Fruit fly (Drosophila melanogaster) whole organism, embryonic: ENCODE measurements around the gene CG45546.

Experiments
- CG10543 ChIP-seq: fragments of 200-800 bp; sonication (Bioruptor generic); optimal IDR thresholded peaks from 3 replicates; lab custom pipeline; 2017; ENCODE audit warnings: missing biosample characterization, mild to moderate bottlenecking, missing genetic modification characterization, moderate library complexity
- CG11504 ChIP-seq: fragments of 200-800 bp; sonication (Bioruptor generic); optimal IDR thresholded peaks from 3 replicates; lab custom pipeline; 2019; ENCODE audit warnings: missing biosample characterization, mild to moderate bottlenecking, missing genetic modification characterization, moderate library complexity
- CG12744 ChIP-seq: fragments of 200-800 bp; sonication (Bioruptor generic); optimal IDR thresholded peaks from 2 replicates; lab custom pipeline; 2016; ENCODE audit warnings: missing biosample characterization, missing genetic modification characterization
- CG13123 ChIP-seq: fragments of 200-800 bp; sonication (Bioruptor generic); optimal IDR thresholded peaks from 2 replicates; lab custom pipeline; 2016; ENCODE audit warnings: missing biosample characterization, missing genetic modification characterization
- CG14050 ChIP-seq: fragments of 200-800 bp; sonication (Bioruptor generic); IDR thresholded peaks from 3 replicates; pipeline ENCODE4 v1.3.6; 2022; ENCODE audit warnings: missing biosample characterization, missing genetic modification characterization
- CG14441 ChIP-seq: fragments of 200-800 bp; sonication (Bioruptor generic); IDR thresholded peaks from 2 replicates; pipeline ENCODE4 v1.3.6; 2022; ENCODE audit warnings: missing biosample characterization, missing genetic modification characterization
- CG15514 ChIP-seq: fragments of 200-800 bp; sonication (Bioruptor generic); optimal IDR thresholded peaks from 3 replicates; lab custom pipeline; 2017; ENCODE audit warnings: missing biosample characterization, missing genetic modification characterization, mild to moderate bottlenecking, moderate library complexity, missing genetic modification reagents
- CG16863 ChIP-seq: fragments of 200-800 bp; sonication (Bioruptor generic); optimal IDR thresholded peaks from 3 replicates; lab custom pipeline; 2016; ENCODE audit warnings: missing biosample characterization, missing genetic modification characterization
- CG17359 ChIP-seq: fragments of 200-800 bp; sonication (Bioruptor generic); optimal IDR thresholded peaks from 3 replicates; lab custom pipeline; 2018; ENCODE audit warnings: missing biosample characterization, mild to moderate bottlenecking, missing genetic modification characterization, moderate library complexity
- CG17361 ChIP-seq: fragments of 200-800 bp; sonication (Bioruptor generic); IDR thresholded peaks from 3 replicates; pipeline ENCODE4 v1.3.6; 2022; ENCODE audit warnings: missing biosample characterization, missing genetic modification characterization
- CG17385 ChIP-seq: fragments of 200-800 bp; sonication (Bioruptor generic); optimal IDR thresholded peaks from 3 replicates; lab custom pipeline; 2018; ENCODE audit warnings: missing biosample characterization, mild to moderate bottlenecking, missing genetic modification characterization
- CG2678 ChIP-seq: fragments of 200-800 bp; sonication (Bioruptor generic); optimal IDR thresholded peaks from 3 replicates; lab custom pipeline; 2019; ENCODE audit warnings: missing biosample characterization, mild to moderate bottlenecking, missing genetic modification characterization, moderate library complexity
- CG30020 ChIP-seq: fragments of 200-800 bp; optimal IDR thresholded peaks from 2 replicates; lab custom pipeline; 2019; ENCODE audit warnings: missing biosample characterization, mild to moderate bottlenecking, missing genetic modification characterization, moderate library complexity
- CG3281 ChIP-seq: fragments of 200-800 bp; sonication (Bioruptor generic); optimal IDR thresholded peaks from 3 replicates; lab custom pipeline; 2017; ENCODE audit warnings: missing biosample characterization, mild to moderate bottlenecking, missing genetic modification characterization
- CG34376 ChIP-seq: fragments of 200-800 bp; sonication (Bioruptor generic); optimal IDR thresholded peaks from 2 replicates; lab custom pipeline; 2018; ENCODE audit warnings: missing biosample characterization, mild to moderate bottlenecking, missing genetic modification characterization
- CG4360 ChIP-seq: fragments of 200-800 bp; sonication (Bioruptor generic); IDR thresholded peaks from 2 replicates; pipeline ENCODE4 v1.3.6; 2022; ENCODE audit warnings: missing biosample characterization, missing genetic modification characterization
- D19B ChIP-seq: fragments of 200-800 bp; sonication (Bioruptor generic); optimal IDR thresholded peaks from 2 replicates; lab custom pipeline; 2017; ENCODE audit warnings: missing biosample characterization, mild to moderate bottlenecking, missing genetic modification characterization
- Dip3 ChIP-seq: fragments of 200-800 bp; sonication (Bioruptor generic); optimal IDR thresholded peaks from 3 replicates; lab custom pipeline; 2016; ENCODE audit warnings: missing biosample characterization, missing genetic modification characterization
- Doc2 ChIP-seq: fragments of 200-800 bp; sonication (Bioruptor generic); IDR thresholded peaks from 2 replicates; pipeline ENCODE4 v1.3.6; 2022; ENCODE audit warnings: missing biosample characterization, missing genetic modification characterization
- E2f2 ChIP-seq: fragments of 200-800 bp; sonication (Bioruptor generic); IDR thresholded peaks from 2 replicates; pipeline ENCODE4 v1.3.6; 2022; ENCODE audit warnings: missing biosample characterization, missing genetic modification characterization
- Fer1 ChIP-seq: fragments of 200-800 bp; sonication (Bioruptor generic); optimal IDR thresholded peaks from 2 replicates; lab custom pipeline; 2017; ENCODE audit warnings: missing biosample characterization, mild to moderate bottlenecking, missing genetic modification characterization
- Fer2 ChIP-seq: fragments of 200-800 bp; sonication (Bioruptor generic); optimal IDR thresholded peaks from 2 replicates; lab custom pipeline; 2018; ENCODE audit warnings: missing biosample characterization, mild to moderate bottlenecking, missing genetic modification characterization, moderate library complexity
- H2.0 ChIP-seq: fragments of 200-800 bp; sonication (Bioruptor generic); IDR thresholded peaks from 2 replicates; pipeline ENCODE4 v1.3.6; 2022; ENCODE audit warnings: missing biosample characterization, missing genetic modification characterization
- Med ChIP-seq: fragments of 200-800 bp; sonication (Bioruptor generic); peaks from one replicate; lab custom pipeline; 2016; ENCODE audit warnings: missing biosample characterization, missing genetic modification characterization, mild to moderate bottlenecking, inconsistent platforms, moderate library complexity
- NFAT ChIP-seq: fragments of 200-800 bp; sonication (Bioruptor generic); IDR thresholded peaks from 2 replicates; pipeline ENCODE4 v1.3.6; 2022; ENCODE audit warnings: missing biosample characterization, missing genetic modification characterization
- Optix ChIP-seq: fragments of 200-800 bp; sonication (Bioruptor generic); IDR thresholded peaks from 3 replicates; pipeline ENCODE4 v1.3.6; 2022; ENCODE audit warnings: missing biosample characterization, missing genetic modification characterization
- Taf1 ChIP-seq: fragments of 200-800 bp; sonication (Bioruptor generic); IDR thresholded peaks from 2 replicates; pipeline ENCODE4 v1.3.6; 2022; ENCODE audit warnings: missing biosample characterization, missing genetic modification characterization
- YL-1 ChIP-seq: fragments of 200-800 bp; sonication (Bioruptor generic); optimal IDR thresholded peaks from 3 replicates; lab custom pipeline; 2017; ENCODE audit warnings: missing biosample characterization, mild to moderate bottlenecking, missing genetic modification characterization
- ara ChIP-seq: fragments of 200-800 bp; sonication (Bioruptor generic); IDR thresholded peaks from 2 replicates; pipeline ENCODE4 v1.3.6; 2022; ENCODE audit warnings: missing biosample characterization, missing genetic modification characterization
- bcd ChIP-seq: fragments of 200-800 bp; sonication (Bioruptor generic); optimal IDR thresholded peaks from 2 replicates; lab custom pipeline; 2017; ENCODE audit warnings: missing biosample characterization, mild to moderate bottlenecking, missing genetic modification characterization
- caup ChIP-seq: fragments of 200-800 bp; sonication (Bioruptor generic); optimal IDR thresholded peaks from 3 replicates; lab custom pipeline; 2017; ENCODE audit warnings: missing biosample characterization, mild to moderate bottlenecking, missing genetic modification characterization, moderate library complexity; ENCODE audit not compliant: severe bottlenecking
- chn ChIP-seq: fragments of 200-800 bp; sonication (Bioruptor generic); optimal IDR thresholded peaks from 2 replicates; lab custom pipeline; 2016; ENCODE audit warnings: missing biosample characterization, missing genetic modification characterization
- en ChIP-seq: fragments of 200-800 bp; sonication (Bioruptor generic); optimal IDR thresholded peaks from 2 replicates; lab custom pipeline; 2016; ENCODE audit warnings: missing biosample characterization, missing genetic modification characterization
- esg ChIP-seq: fragments of 200-800 bp; sonication (Bioruptor generic); conservative IDR thresholded peaks from 2 replicates; pipeline ENCODE4 v1.3.6; 2022; ENCODE audit warnings: missing biosample characterization, missing genetic modification characterization
- eve ChIP-seq, 2 experiments: fragments of >200 bp; optimal IDR thresholded peaks; 2 replicates each; lab custom pipeline; 2017; ENCODE audit warnings: missing biosample characterization in 2 of 2, missing genetic modification characterization in 2 of 2
- fd3F ChIP-seq: fragments of 200-800 bp; sonication (Bioruptor generic); optimal IDR thresholded peaks from 2 replicates; lab custom pipeline; 2018; ENCODE audit warnings: missing biosample characterization, mild to moderate bottlenecking, missing genetic modification characterization, moderate library complexity
- gsb-n ChIP-seq: fragments of 200-800 bp; sonication (Bioruptor generic); optimal IDR thresholded peaks from 3 replicates; lab custom pipeline; 2018; ENCODE audit warnings: missing biosample characterization, mild to moderate bottlenecking, missing genetic modification characterization
- insv ChIP-seq, 2 experiments: fragments of 200-800 bp; sonication (Bioruptor generic); optimal IDR thresholded peaks; 3 replicates each; lab custom pipeline; 2016 to 2018; ENCODE audit warnings: missing biosample characterization in 2 of 2, missing genetic modification characterization in 2 of 2
- jing ChIP-seq: fragments of 200-800 bp; sonication (Bioruptor generic); optimal IDR thresholded peaks from 2 replicates; lab custom pipeline; 2018; ENCODE audit warnings: missing biosample characterization, mild to moderate bottlenecking, missing genetic modification characterization
- ken ChIP-seq: fragments of 200-800 bp; sonication (Bioruptor generic); IDR thresholded peaks from 3 replicates; pipeline ENCODE4 v1.3.6; 2022; ENCODE audit warnings: missing biosample characterization, missing genetic modification characterization
- nom ChIP-seq: fragments of 200-800 bp; sonication (Bioruptor generic); optimal IDR thresholded peaks from 2 replicates; lab custom pipeline; 2017; ENCODE audit warnings: missing biosample characterization, missing genetic modification characterization, mild to moderate bottlenecking, moderate library complexity, missing genetic modification reagents
- ranshi ChIP-seq: fragments of 200-800 bp; sonication (Bioruptor generic); IDR thresholded peaks from 2 replicates; pipeline ENCODE4 v1.3.6; 2022; ENCODE audit warnings: missing biosample characterization, missing genetic modification characterization
- row ChIP-seq: fragments of 200-800 bp; sonication (Bioruptor generic); IDR thresholded peaks from 3 replicates; pipeline ENCODE4 v1.3.6; 2022; ENCODE audit warnings: missing biosample characterization, missing genetic modification characterization
- salm ChIP-seq: fragments of 200-800 bp; sonication (Bioruptor generic); optimal IDR thresholded peaks from 2 replicates; lab custom pipeline; 2018; ENCODE audit warnings: missing biosample characterization, mild to moderate bottlenecking, missing genetic modification characterization
- sd ChIP-seq: fragments of 200-800 bp; sonication (Bioruptor generic); optimal IDR thresholded peaks from 3 replicates; lab custom pipeline; 2018; ENCODE audit warnings: missing biosample characterization, mild to moderate bottlenecking, missing genetic modification characterization, moderate library complexity
- sisA ChIP-seq: fragments of 200-800 bp; sonication (Bioruptor generic); IDR thresholded peaks from 2 replicates; pipeline ENCODE4 v1.3.6; 2022; ENCODE audit warnings: missing biosample characterization, missing genetic modification characterization
- so ChIP-seq: fragments of 200-800 bp; sonication (Bioruptor generic); IDR thresholded peaks from 3 replicates; pipeline ENCODE4 v1.3.6; 2022; ENCODE audit warnings: missing biosample characterization, missing genetic modification characterization
- tap ChIP-seq: fragments of 200-800 bp; optimal IDR thresholded peaks from 3 replicates; lab custom pipeline; 2019; ENCODE audit warnings: missing biosample characterization, mild to moderate bottlenecking, missing genetic modification characterization, moderate library complexity
- zfh1 ChIP-seq: fragments of 200-800 bp; sonication (Bioruptor generic); IDR thresholded peaks from 3 replicates; pipeline ENCODE4 v1.3.6; 2022; ENCODE audit warnings: missing biosample characterization, missing genetic modification characterization

Gene CG45546

DNA sequence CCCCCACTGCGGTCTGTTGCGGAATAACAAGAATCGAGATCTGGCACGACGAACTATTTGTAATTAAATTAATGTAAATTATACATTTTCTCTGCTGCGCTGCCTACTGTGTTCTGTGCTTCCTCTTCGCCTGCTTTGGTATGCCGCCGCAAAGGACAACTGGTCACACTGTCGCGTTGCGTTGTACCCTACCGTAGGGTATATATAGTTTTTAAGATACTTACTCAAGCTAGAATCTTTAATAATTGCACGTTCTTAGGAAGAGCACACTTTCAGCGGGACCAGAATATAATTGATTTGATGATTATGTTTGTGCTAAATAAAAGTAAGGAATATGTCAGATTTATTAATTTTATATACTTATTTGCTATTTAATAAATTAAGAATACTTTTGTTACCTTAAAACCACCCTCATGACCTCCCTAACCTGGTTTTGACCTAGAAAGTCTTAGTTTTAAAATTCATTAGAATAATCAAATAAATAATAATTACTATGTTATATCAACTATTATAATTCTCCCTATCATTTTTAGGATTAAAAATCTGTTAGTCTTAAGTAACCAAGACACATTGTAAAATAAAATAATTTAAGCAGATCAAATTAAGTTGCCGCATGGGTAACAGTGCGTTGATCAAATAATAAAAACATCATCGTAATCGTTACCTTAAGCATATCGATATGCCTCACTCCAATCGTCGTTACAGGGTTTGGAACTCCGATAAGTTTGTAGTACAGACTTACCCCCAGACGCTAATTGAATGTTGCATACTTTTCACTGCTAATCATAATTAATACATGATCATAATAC, 49.5 kb upstream of the CG45546 start, which contains the start of gene Cnx99A (continued):
- peak; percentile 87 for TF ChIP-seq H2.0 (GFP tag; lab: Robert Waterston, UW)
- peak; percentile 64 for TF ChIP-seq CG15514
- TF ChIP-seq Optix (GFP tag; lab: Robert Waterston, UW), result peak; percentile 58; the same call in 2 of the 3 replicates
- TF ChIP-seq CG17361 (GFP tag; lab: Robert Waterston, UW), result peak; percentile 78
- peak; percentile 89 for TF ChIP-seq ken (GFP tag; lab: Robert Waterston, UW)
- peak; percentile 69 for TF ChIP-seq Taf1
- TF ChIP-seq CG4360 (GFP tag; lab: Robert Waterston, UW), result peak; percentile 63
- peak; percentile 92 for TF ChIP-seq zfh1
- peak; percentile 44 for TF ChIP-seq E2f2 (GFP tag; lab: Robert Waterston, UW)
- TF ChIP-seq en (GFP tag; lab: Kevin White, UChicago), result peak; percentile 14
- TF ChIP-seq ara (GFP tag; lab: Robert Waterston, UW), result peak; percentile 81
- TF ChIP-seq Fer2 (tag; lab: Kevin White, UChicago), result peak; percentile 68
- TF ChIP-seq caup, result peak; percentile 56
- TF ChIP-seq fd3F, result peak; percentile 66
- TF ChIP-seq jing (GFP tag; lab: Kevin White, UChicago), result peak; percentile 46
- TF ChIP-seq esg (GFP tag; lab: Robert Waterston, UW), result peak; percentile 80
- peak; percentile 64 for TF ChIP-seq CG10543 (GFP tag; lab: Kevin White, UChicago)
- TF ChIP-seq CG14441 (GFP tag; lab: Robert Waterston, UW), result peak; percentile 87
- TF ChIP-seq sd (tag; lab: Kevin White, UChicago), result peak; percentile 32
- peak; percentile 24 for TF ChIP-seq CG34376
- TF ChIP-seq CG11504 (tag; lab: Kevin White, UChicago), result peak; percentile 79
- peak; percentile 54 for TF ChIP-seq CG30020 (tag; lab: Kevin White, UChicago)
- peak; percentile 76 for TF ChIP-seq CG3281 (GFP tag; lab: Kevin White, UChicago)
- TF ChIP-seq CG12744 (GFP tag; lab: Kevin White, UChicago), result peak; percentile 42
- TF ChIP-seq tap (tag; lab: Kevin White, UChicago), result peak; percentile 69
- peak; percentile 61 for TF ChIP-seq YL-1
- TF ChIP-seq insv (GFP tag; optimal IDR thresholded peaks at IDR 0.05; lab: Kevin White, UChicago), result peak in 1 of 2 experiments; percentile 22
- TF ChIP-seq CG2678, result peak; percentile 85
- TF ChIP-seq bcd (GFP tag; lab: Kevin White, UChicago), result peak; percentile 66
- peak; percentile 46 for TF ChIP-seq nom
- TF ChIP-seq Doc2, result peak; percentile 56; the same call in 1 of the 2 replicates
- TF ChIP-seq eve (GFP tag; optimal IDR thresholded peaks at IDR 0.05; lab: Kevin White, UChicago), result peak in 1 of 2 experiments; percentile 81
- TF ChIP-seq CG13123, result peak; percentile 68
- TF ChIP-seq Med (GFP tag; lab: Kevin White, UChicago), result peak; percentile 95
- peak; percentile 62; the same call in 2 of the 3 replicates for TF ChIP-seq so (GFP tag; lab: Robert Waterston, UW)
- peak; percentile 57 for TF ChIP-seq salm
- TF ChIP-seq chn (GFP tag; lab: Kevin White, UChicago), result peak; percentile 68
- TF ChIP-seq NFAT (GFP tag; lab: Robert Waterston, UW), result peak; percentile 91
- TF ChIP-seq CG17359 (tag; lab: Kevin White, UChicago), result peak; percentile 79
- TF ChIP-seq Fer1 (GFP tag; lab: Kevin White, UChicago), result peak; percentile 75
- TF ChIP-seq CG16863, result peak; percentile 56
- peak; percentile 95 for TF ChIP-seq CG17385
- peak; percentile 59 for TF ChIP-seq Dip3
- peak; percentile 90 for TF ChIP-seq sisA
- TF ChIP-seq ranshi (GFP tag; lab: Robert Waterston, UW), result peak; percentile 86
- peak; percentile 62 for TF ChIP-seq gsb-n (tag; lab: Kevin White, UChicago)
- peak; percentile 78 for TF ChIP-seq CG14050
- peak; percentile 94 for TF ChIP-seq row
- peak; percentile 59 for TF ChIP-seq D19B
